Worm (Caenorhabditis elegans): ENCODE measurements around the gene srw-21.

- no peak for TF ChIP-seq nhr-28 (tag; optimal IDR thresholded peaks at IDR 0.05)
- no peak for TF ChIP-seq lin-39 (tag; optimal IDR thresholded peaks at IDR 0.05)
- no peak for TF ChIP-seq nhr-11 (tag; optimal IDR thresholded peaks at IDR 0.05)
- TF ChIP-seq nhr-237 (tag; optimal IDR thresholded peaks at IDR 0.05), result no peak
- TF ChIP-seq mdl-1 (tag; optimal IDR thresholded peaks at IDR 0.05), result no peak
- no peak for TF ChIP-seq unc-30 (tag; optimal IDR thresholded peaks at IDR 0.05)
- no peak for TF ChIP-seq fkh-10 (GFP tag; optimal IDR thresholded peaks at IDR 0.05)
- TF ChIP-seq pqm-1 (tag; optimal IDR thresholded peaks at IDR 0.05), result no peak
- TF ChIP-seq snpc-4 (tag; optimal IDR thresholded peaks at IDR 0.05), result no peak
- no peak for TF ChIP-seq skn-1 (tag; optimal IDR thresholded peaks at IDR 0.05)
- no peak for TF ChIP-seq ztf-11 (tag; optimal IDR thresholded peaks at IDR 0.05)
These were observed 21.1 kb upstream of the srw-21 start for ce11 chrV:15466719-15467118.

Data from whole organism, L1 larva.